Fruit fly (Drosophila melanogaster): Measurements from ENCODE around the gene CG46339.
A peak's percentile ranks its signal among the peaks of the same experiment; 100 is the strongest.

The CG46339 gene

dm6 chr3R:26871061-26871460 lies 44.5 kb upstream of the CG46339 start:
- TF ChIP-seq CG11617 (GFP tag; optimal IDR thresholded peaks at IDR 0.05) (no peak), Mnt (GFP tag; optimal IDR thresholded peaks at IDR 0.05) (no peak), CG5204 (GFP tag; optimal IDR thresholded peaks at IDR 0.05) (no peak)

dm6 chr3R:26871852-26872251 lies 43.7 kb upstream of the CG46339 start, which contains the start of gene SPARC:
TSS of gene SPARC (minus strand) at chr3R:26871995.
- TF ChIP-seq pad (GFP tag; optimal IDR thresholded peaks at IDR 0.05): no peak
- peak; percentile 22 for TF ChIP-seq tj (GFP tag; optimal IDR thresholded peaks at IDR 0.05)

- TF ChIP-seq Crg-1 (GFP tag; optimal IDR thresholded peaks at IDR 0.05): peak; percentile 45
- peak; percentile 77 for TF ChIP-seq Hr96 (GFP tag; optimal IDR thresholded peaks at IDR 0.05)
- TF ChIP-seq bab1 (GFP tag; optimal IDR thresholded peaks at IDR 0.05): peak; percentile 75
- TF ChIP-seq CG14711 (tag; optimal IDR thresholded peaks at IDR 0.05): peak; percentile 36
- peak; percentile 55 for TF ChIP-seq Clk (GFP tag; optimal IDR thresholded peaks at IDR 0.05)
- TF ChIP-seq toe (GFP tag; optimal IDR thresholded peaks at IDR 0.05): peak; percentile 84
- TF ChIP-seq CG1620 (GFP tag; optimal IDR thresholded peaks at IDR 0.05): peak; percentile 65
- peak; percentile 72 for TF ChIP-seq CG7045 (GFP tag; optimal IDR thresholded peaks at IDR 0.05)
- TF ChIP-seq CG11617 (GFP tag; optimal IDR thresholded peaks at IDR 0.05): peak; percentile 69
- TF ChIP-seq kay (GFP tag; ENCODE audit: borderline replicate concordance): no peak
- TF ChIP-seq CG12768 (GFP tag; optimal IDR thresholded peaks at IDR 0.05): peak; percentile 55
- no peak for TF ChIP-seq CG5204 (GFP tag; optimal IDR thresholded peaks at IDR 0.05)
- peak; percentile 42 for TF ChIP-seq tj (GFP tag; optimal IDR thresholded peaks at IDR 0.05)
- no peak for TF ChIP-seq ovo (GFP tag; optimal IDR thresholded peaks at IDR 0.05)
- TF ChIP-seq pad (GFP tag; optimal IDR thresholded peaks at IDR 0.05): peak; percentile 49
- TF ChIP-seq cic (GFP tag; optimal IDR thresholded peaks at IDR 0.05): no peak
- no peak for TF ChIP-seq cnc (optimal IDR thresholded peaks at IDR 0.05)
- peak; percentile 61 for TF ChIP-seq Mnt (GFP tag; optimal IDR thresholded peaks at IDR 0.05)
- peak; percentile 63 for TF ChIP-seq CG33017 (tag; optimal IDR thresholded peaks at IDR 0.05)
- peak; percentile 71 for TF ChIP-seq CG7101 (tag; optimal IDR thresholded peaks at IDR 0.05)
Measured at dm6 chr3R:26875544-26876027, 40.0 kb upstream of the CG46339 start, which contains the start of gene Rb97D. TSS of gene Rb97D (minus strand) at chr3R:26875742.

DNA sequence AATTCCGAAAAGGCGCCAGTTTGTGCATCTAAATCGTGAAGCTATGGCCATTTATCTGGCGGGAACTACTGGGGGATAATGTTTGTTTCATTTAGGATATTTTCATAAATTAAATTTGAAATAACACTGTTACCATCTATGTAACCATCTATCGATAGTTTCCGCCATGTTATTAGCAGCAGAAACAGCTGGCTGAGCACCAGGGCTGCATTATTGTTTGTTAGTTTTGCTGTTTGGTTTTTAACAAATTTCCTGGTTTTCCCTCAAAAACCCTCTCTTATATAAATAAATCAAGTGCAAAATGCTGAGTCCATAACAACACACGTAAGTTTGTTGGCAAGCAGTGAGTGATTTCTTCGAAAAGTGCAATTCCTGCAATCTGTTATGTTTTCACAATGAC lies 39.1 kb upstream of the CG46339 start, which contains the start of gene CG5500:
Gene CG5500, plus strand, starts transcription at position 199 of the 400 bp plus-strand sequence.
- TF ChIP-seq Hr96 (GFP tag; optimal IDR thresholded peaks at IDR 0.05) (no peak), Clk (GFP tag; optimal IDR thresholded peaks at IDR 0.05) (no peak), cnc (optimal IDR thresholded peaks at IDR 0.05) (no peak), CG11617 (GFP tag; optimal IDR thresholded peaks at IDR 0.05) (no peak), CG5204 (GFP tag; optimal IDR thresholded peaks at IDR 0.05) (no peak), CG1620 (GFP tag; optimal IDR thresholded peaks at IDR 0.05) (no peak), Crg-1 (GFP tag; optimal IDR thresholded peaks at IDR 0.05) (peak; percentile 36), CG14711 (tag; optimal IDR thresholded peaks at IDR 0.05) (no peak), ovo (GFP tag; optimal IDR thresholded peaks at IDR 0.05) (no peak), tj (GFP tag; optimal IDR thresholded peaks at IDR 0.05) (no peak), toe (GFP tag; optimal IDR thresholded peaks at IDR 0.05) (peak; percentile 38), Mnt (GFP tag; optimal IDR thresholded peaks at IDR 0.05) (peak; percentile 7), CG33017 (tag; optimal IDR thresholded peaks at IDR 0.05) (no peak), CG7101 (tag; optimal IDR thresholded peaks at IDR 0.05) (peak; percentile 17), kay (GFP tag; ENCODE audit: borderline replicate concordance) (peak; percentile 79), bab1 (GFP tag; optimal IDR thresholded peaks at IDR 0.05) (peak; percentile 29), cic (GFP tag; optimal IDR thresholded peaks at IDR 0.05) (peak; percentile 30), CG7045 (GFP tag; optimal IDR thresholded peaks at IDR 0.05) (no peak), CG12768 (GFP tag; optimal IDR thresholded peaks at IDR 0.05) (no peak), pad (GFP tag; optimal IDR thresholded peaks at IDR 0.05) (no peak)

dm6 chr3R:26876851-26877250 lies 38.7 kb upstream of the CG46339 start:
- TF ChIP-seq bab1 (GFP tag; optimal IDR thresholded peaks at IDR 0.05): no peak
- TF ChIP-seq CG7101 (tag; optimal IDR thresholded peaks at IDR 0.05): no peak
- TF ChIP-seq CG12768 (GFP tag; optimal IDR thresholded peaks at IDR 0.05): no peak
- no peak for TF ChIP-seq kay (GFP tag; ENCODE audit: borderline replicate concordance)
- no peak for TF ChIP-seq tj (GFP tag; optimal IDR thresholded peaks at IDR 0.05)
- no peak for TF ChIP-seq Crg-1 (GFP tag; optimal IDR thresholded peaks at IDR 0.05)
- TF ChIP-seq ovo (GFP tag; optimal IDR thresholded peaks at IDR 0.05): no peak
- no peak for TF ChIP-seq cic (GFP tag; optimal IDR thresholded peaks at IDR 0.05)
- no peak for TF ChIP-seq CG1620 (GFP tag; optimal IDR thresholded peaks at IDR 0.05)
- no peak for TF ChIP-seq CG33017 (tag; optimal IDR thresholded peaks at IDR 0.05)
- no peak for TF ChIP-seq CG7045 (GFP tag; optimal IDR thresholded peaks at IDR 0.05)

DNA sequence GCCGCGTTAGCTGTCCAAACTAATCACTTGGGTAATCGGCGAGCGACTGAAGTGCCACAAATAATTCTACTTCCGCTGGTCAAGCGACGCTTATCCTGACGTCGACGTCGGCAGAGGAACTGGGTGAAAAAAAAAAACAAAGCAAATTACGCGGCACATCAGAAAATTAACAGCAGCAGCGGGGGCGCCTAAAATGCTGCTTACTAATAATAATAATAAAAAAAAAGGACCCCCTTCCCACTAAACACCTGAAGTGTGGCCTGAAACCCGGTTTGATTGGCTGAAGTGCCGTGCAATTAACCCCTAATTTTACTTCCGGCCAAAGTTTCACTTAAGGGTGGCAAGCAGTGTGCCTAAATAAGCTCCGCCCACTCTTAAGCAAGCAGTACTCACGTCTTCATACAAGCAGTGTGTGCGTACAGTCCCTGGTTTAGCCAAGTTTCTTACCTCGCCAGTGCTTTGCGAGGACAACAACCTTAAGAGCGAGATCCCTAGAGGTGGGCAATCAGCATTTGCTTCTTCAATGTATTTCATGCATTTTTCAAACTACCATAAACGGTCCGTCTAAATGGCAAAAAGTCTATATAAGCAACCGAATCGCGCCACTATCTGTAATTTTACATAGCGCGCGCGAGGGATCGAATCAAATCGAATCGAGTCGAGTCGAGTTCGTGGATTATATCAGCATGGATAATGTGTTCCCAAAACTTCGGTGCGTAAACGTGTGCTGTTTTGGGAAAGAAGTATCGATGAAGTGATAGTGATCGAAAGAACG lies 34.3 kb upstream of the CG46339 start, which contains the start of the genes ro and T48:
Gene ro, minus strand, starts transcription at position 51 of the 775 bp plus-strand sequence.
Gene T48, plus strand, starts transcription at position 614 of the 775 bp plus-strand sequence.
- TF ChIP-seq cic (GFP tag; optimal IDR thresholded peaks at IDR 0.05): peak; percentile 36
- no peak for TF ChIP-seq Clk (GFP tag; optimal IDR thresholded peaks at IDR 0.05)
- peak; percentile 56 for TF ChIP-seq pad (GFP tag; optimal IDR thresholded peaks at IDR 0.05)
- TF ChIP-seq tj (GFP tag; optimal IDR thresholded peaks at IDR 0.05): peak; percentile 29
- TF ChIP-seq bab1 (GFP tag; optimal IDR thresholded peaks at IDR 0.05): peak; percentile 77
- peak; percentile 45 for TF ChIP-seq CG7101 (tag; optimal IDR thresholded peaks at IDR 0.05)
- peak; percentile 29 for TF ChIP-seq CG1620 (GFP tag; optimal IDR thresholded peaks at IDR 0.05)
- TF ChIP-seq Crg-1 (GFP tag; optimal IDR thresholded peaks at IDR 0.05): peak; percentile 22
- peak; percentile 31 for TF ChIP-seq CG11617 (GFP tag; optimal IDR thresholded peaks at IDR 0.05)
- TF ChIP-seq Mnt (GFP tag; optimal IDR thresholded peaks at IDR 0.05): peak; percentile 21
- TF ChIP-seq Hr96 (GFP tag; optimal IDR thresholded peaks at IDR 0.05): peak; percentile 38
- no peak for TF ChIP-seq CG5204 (GFP tag; optimal IDR thresholded peaks at IDR 0.05)
- no peak for TF ChIP-seq CG14711 (tag; optimal IDR thresholded peaks at IDR 0.05)
- TF ChIP-seq toe (GFP tag; optimal IDR thresholded peaks at IDR 0.05): peak; percentile 13
